Fruit fly (Drosophila melanogaster) whole organism, embryonic: Measurements from ENCODE around the gene CG5849.

ENCODE experiments used
- B-H1 ChIP-seq: fragments of 200-800 bp; sonication (Bioruptor generic); IDR thresholded peaks from 3 replicates; pipeline ENCODE4 v1.3.6; 2022; ENCODE audit warnings: missing biosample characterization, missing genetic modification characterization
- CG14014 ChIP-seq: fragments of 200-800 bp; sonication (Bioruptor generic); IDR thresholded peaks from 2 replicates; pipeline ENCODE4 v1.3.6; 2022; ENCODE audit warnings: missing biosample characterization, missing genetic modification characterization
- CG14710 ChIP-seq: fragments of 200-800 bp; sonication (Bioruptor generic); optimal IDR thresholded peaks from 3 replicates; lab custom pipeline; 2019; ENCODE audit warnings: missing biosample characterization, mild to moderate bottlenecking, missing genetic modification characterization, moderate library complexity
- CG15514 ChIP-seq: fragments of 200-800 bp; sonication (Bioruptor generic); optimal IDR thresholded peaks from 3 replicates; lab custom pipeline; 2017; ENCODE audit warnings: missing biosample characterization, missing genetic modification characterization, mild to moderate bottlenecking, moderate library complexity, missing genetic modification reagents
- CG16863 ChIP-seq: fragments of 200-800 bp; sonication (Bioruptor generic); optimal IDR thresholded peaks from 3 replicates; lab custom pipeline; 2016; ENCODE audit warnings: missing biosample characterization, missing genetic modification characterization
- CG17361 ChIP-seq: fragments of 200-800 bp; sonication (Bioruptor generic); IDR thresholded peaks from 3 replicates; pipeline ENCODE4 v1.3.6; 2022; ENCODE audit warnings: missing biosample characterization, missing genetic modification characterization
- CG18764 ChIP-seq: fragments of 200-800 bp; sonication (Bioruptor generic); optimal IDR thresholded peaks from 3 replicates; lab custom pipeline; 2016; ENCODE audit warnings: missing biosample characterization, missing genetic modification characterization
- CG2678 ChIP-seq: fragments of 200-800 bp; sonication (Bioruptor generic); optimal IDR thresholded peaks from 3 replicates; lab custom pipeline; 2019; ENCODE audit warnings: missing biosample characterization, mild to moderate bottlenecking, missing genetic modification characterization, moderate library complexity
- CG32532 ChIP-seq: fragments of 200-800 bp; sonication (Bioruptor generic); IDR thresholded peaks from 2 replicates; pipeline ENCODE4 v1.3.6; 2022; ENCODE audit warnings: missing biosample characterization, missing genetic modification characterization
- CG32772 ChIP-seq: fragments of 200-800 bp; sonication (Bioruptor generic); IDR thresholded peaks from 2 replicates; pipeline ENCODE4 v1.3.6; 2022; ENCODE audit warnings: missing biosample characterization, missing genetic modification characterization
- CG3281 ChIP-seq: fragments of 200-800 bp; sonication (Bioruptor generic); optimal IDR thresholded peaks from 3 replicates; lab custom pipeline; 2017; ENCODE audit warnings: missing biosample characterization, mild to moderate bottlenecking, missing genetic modification characterization
- CG34376 ChIP-seq: fragments of 200-800 bp; sonication (Bioruptor generic); optimal IDR thresholded peaks from 2 replicates; lab custom pipeline; 2018; ENCODE audit warnings: missing biosample characterization, mild to moderate bottlenecking, missing genetic modification characterization
- CG34422 ChIP-seq: fragments of 200-800 bp; sonication (Bioruptor generic); IDR thresholded peaks from 3 replicates; pipeline ENCODE4 v1.3.6; 2022; ENCODE audit warnings: missing biosample characterization, missing genetic modification characterization
- CG42726 ChIP-seq: fragments of 200-800 bp; sonication (Bioruptor generic); IDR thresholded peaks from 2 replicates; pipeline ENCODE4 v1.3.6; 2022; ENCODE audit warnings: missing biosample characterization, missing genetic modification characterization; ENCODE audit not compliant: partially characterized antibody
- CG5180 ChIP-seq: fragments of 200-800 bp; sonication (Bioruptor generic); optimal IDR thresholded peaks from 3 replicates; lab custom pipeline; 2017; ENCODE audit warnings: missing biosample characterization, missing genetic modification characterization, mild to moderate bottlenecking, moderate library complexity, missing genetic modification reagents
- CG6254 ChIP-seq: fragments of 200-800 bp; sonication (Bioruptor generic); optimal IDR thresholded peaks from 3 replicates; lab custom pipeline; 2017; ENCODE audit warnings: mild to moderate bottlenecking, missing biosample characterization, missing genetic modification reagents, missing genetic modification characterization
- CG7928 ChIP-seq: fragments of 200-800 bp; sonication (Bioruptor generic); optimal IDR thresholded peaks from 2 replicates; lab custom pipeline; 2017; ENCODE audit warnings: missing biosample characterization, mild to moderate bottlenecking, missing genetic modification characterization
- CG9797 ChIP-seq: fragments of 200-800 bp; sonication (Bioruptor generic); optimal IDR thresholded peaks from 3 replicates; lab custom pipeline; 2018; ENCODE audit warnings: missing biosample characterization, mild to moderate bottlenecking, missing genetic modification characterization
- CG9817 ChIP-seq: fragments of 200-800 bp; sonication (Bioruptor generic); optimal IDR thresholded peaks from 2 replicates; lab custom pipeline; 2018; ENCODE audit warnings: missing biosample characterization, mild to moderate bottlenecking, missing genetic modification characterization, moderate library complexity
- CG9876 ChIP-seq: fragments of 200-800 bp; sonication (Bioruptor generic); optimal IDR thresholded peaks from 2 replicates; lab custom pipeline; 2016; ENCODE audit warnings: missing biosample characterization, missing genetic modification characterization
- Camta ChIP-seq: fragments of 200-800 bp; sonication (Bioruptor generic); optimal IDR thresholded peaks from 2 replicates; lab custom pipeline; 2016; ENCODE audit warnings: missing biosample characterization, missing genetic modification characterization
- CkIIα-i1 ChIP-seq: fragments of 200-800 bp; sonication (Bioruptor generic); IDR thresholded peaks from 2 replicates; pipeline ENCODE4 v1.3.6; 2022; ENCODE audit warnings: missing biosample characterization, missing genetic modification characterization
- D ChIP-seq, 2 experiments: fragments of 200-800 bp in 1 of 2; fragments of >200 bp in 1 of 2; sonication (Bioruptor generic) in 1 of 2; optimal IDR thresholded peaks; 2 replicates in 1 of 2; 3 replicates in 1 of 2; lab custom pipeline; 2017; ENCODE audit warnings: mild to moderate bottlenecking in 1 of 2, missing biosample characterization in 1 of 2, missing genetic modification characterization in 1 of 2, missing genetic modification reagents in 1 of 2
- D19B ChIP-seq: fragments of 200-800 bp; sonication (Bioruptor generic); optimal IDR thresholded peaks from 2 replicates; lab custom pipeline; 2017; ENCODE audit warnings: missing biosample characterization, mild to moderate bottlenecking, missing genetic modification characterization
- H2.0 ChIP-seq: fragments of 200-800 bp; sonication (Bioruptor generic); IDR thresholded peaks from 2 replicates; pipeline ENCODE4 v1.3.6; 2022; ENCODE audit warnings: missing biosample characterization, missing genetic modification characterization
- HLHmδ ChIP-seq: fragments of 200-800 bp; sonication (Bioruptor generic); optimal IDR thresholded peaks from 2 replicates; lab custom pipeline; 2018; ENCODE audit warnings: missing biosample characterization, mild to moderate bottlenecking, missing genetic modification characterization, moderate library complexity
- Hr39 ChIP-seq: fragments of >200 bp; optimal IDR thresholded peaks from 2 replicates; lab custom pipeline; 2017
- Lhr ChIP-seq: fragments of 200-800 bp; sonication (Bioruptor generic); optimal IDR thresholded peaks from 3 replicates; lab custom pipeline; 2017; ENCODE audit warnings: mild to moderate bottlenecking, missing biosample characterization, missing genetic modification reagents, missing genetic modification characterization
- Six4 ChIP-seq: fragments of 200-800 bp; sonication (Bioruptor generic); optimal IDR thresholded peaks from 2 replicates; lab custom pipeline; 2016; ENCODE audit warnings: missing biosample characterization, missing genetic modification characterization
- Trl ChIP-seq, 3 experiments: fragments of >200 bp in 2 of 3; fragments of 200-800 bp in 1 of 3; sonication (Bioruptor generic) in 1 of 3; optimal IDR thresholded peaks; 2 replicates in 1 of 3; 3 replicates in 2 of 3; lab custom pipeline; 2016 to 2017; ENCODE audit warnings: missing biosample characterization in 1 of 3, missing genetic modification characterization in 1 of 3
- ato ChIP-seq: fragments of 200-800 bp; sonication (Bioruptor generic); IDR thresholded peaks from 2 replicates; pipeline ENCODE4 v1.3.6; 2022; ENCODE audit warnings: missing biosample characterization, missing genetic modification characterization; ENCODE audit not compliant: partially characterized antibody
- bab2 ChIP-seq: fragments of 200-800 bp; sonication (Bioruptor generic); optimal IDR thresholded peaks from 2 replicates; lab custom pipeline; 2016; ENCODE audit warnings: missing biosample characterization, missing genetic modification characterization
- croc ChIP-seq: fragments of 200-800 bp; sonication (Bioruptor generic); conservative IDR thresholded peaks from 3 replicates; pipeline ENCODE4 v1.3.6; 2022; ENCODE audit warnings: missing biosample characterization, missing genetic modification characterization
- ftz-f1 ChIP-seq: fragments of 200-800 bp; sonication (Bioruptor generic); optimal IDR thresholded peaks from 2 replicates; lab custom pipeline; 2016; ENCODE audit warnings: missing biosample characterization, missing genetic modification characterization
- gsb-n ChIP-seq: fragments of 200-800 bp; sonication (Bioruptor generic); optimal IDR thresholded peaks from 3 replicates; lab custom pipeline; 2018; ENCODE audit warnings: missing biosample characterization, mild to moderate bottlenecking, missing genetic modification characterization
- hbn ChIP-seq: fragments of 200-800 bp; sonication (Bioruptor generic); IDR thresholded peaks from 2 replicates; pipeline ENCODE4 v1.3.6; 2022; ENCODE audit warnings: missing biosample characterization, missing genetic modification characterization; ENCODE audit not compliant: partially characterized antibody
- hth ChIP-seq: fragments of >200 bp; optimal IDR thresholded peaks from 2 replicates; lab custom pipeline; 2017; ENCODE audit warnings: inconsistent platforms
- jing ChIP-seq: fragments of 200-800 bp; sonication (Bioruptor generic); optimal IDR thresholded peaks from 2 replicates; lab custom pipeline; 2018; ENCODE audit warnings: missing biosample characterization, mild to moderate bottlenecking, missing genetic modification characterization
- luna ChIP-seq: fragments of 200-800 bp; sonication (Bioruptor generic); optimal IDR thresholded peaks from 2 replicates; lab custom pipeline; 2016; ENCODE audit warnings: missing biosample characterization, missing genetic modification characterization
- mirr ChIP-seq: fragments of 200-800 bp; sonication (Bioruptor generic); optimal IDR thresholded peaks from 3 replicates; lab custom pipeline; 2018; ENCODE audit warnings: missing biosample characterization, mild to moderate bottlenecking, missing genetic modification characterization
- pb ChIP-seq: fragments of 200-800 bp; sonication (Bioruptor generic); optimal IDR thresholded peaks from 3 replicates; lab custom pipeline; 2016; ENCODE audit warnings: missing biosample characterization, missing genetic modification characterization
- sc ChIP-seq, 3 experiments: fragments of >200 bp in 2 of 3; fragments of 200-800 bp in 1 of 3; sonication (Bioruptor generic) in 1 of 3; optimal IDR thresholded peaks; 2 replicates in 2 of 3; 3 replicates in 1 of 3; lab custom pipeline; 2017; ENCODE audit warnings: mild to moderate bottlenecking in 1 of 3, missing biosample characterization in 1 of 3, missing genetic modification characterization in 1 of 3, missing genetic modification reagents in 1 of 3
- scrt ChIP-seq: fragments of 200-800 bp; sonication (Bioruptor generic); optimal IDR thresholded peaks from 2 replicates; lab custom pipeline; 2018; ENCODE audit warnings: missing biosample characterization, mild to moderate bottlenecking, missing genetic modification characterization, moderate library complexity
- sens-2 ChIP-seq: fragments of 200-800 bp; sonication (Bioruptor generic); IDR thresholded peaks from 2 replicates; pipeline ENCODE4 v1.3.6; 2022; ENCODE audit warnings: missing biosample characterization, missing genetic modification characterization
- seq ChIP-seq: fragments of 200-800 bp; sonication (Bioruptor generic); IDR thresholded peaks from 2 replicates; pipeline ENCODE4 v1.3.6; 2022; ENCODE audit warnings: missing biosample characterization, missing genetic modification characterization
- so ChIP-seq: fragments of 200-800 bp; sonication (Bioruptor generic); IDR thresholded peaks from 3 replicates; pipeline ENCODE4 v1.3.6; 2022; ENCODE audit warnings: missing biosample characterization, missing genetic modification characterization
- vfl ChIP-seq: fragments of 200-800 bp; sonication (Bioruptor generic); optimal IDR thresholded peaks from 2 replicates; lab custom pipeline; 2016; ENCODE audit warnings: missing biosample characterization, missing genetic modification characterization
- vvl ChIP-seq: fragments of 200-800 bp; sonication (Bioruptor generic); IDR thresholded peaks from 2 replicates; pipeline ENCODE4 v1.3.6; 2022; ENCODE audit warnings: missing biosample characterization, missing genetic modification characterization
- wdn ChIP-seq: fragments of 200-800 bp; sonication (Bioruptor generic); IDR thresholded peaks from 2 replicates; pipeline ENCODE4 v1.3.6; 2022; ENCODE audit warnings: missing biosample characterization, missing genetic modification characterization

The CG5849 gene

DNA sequence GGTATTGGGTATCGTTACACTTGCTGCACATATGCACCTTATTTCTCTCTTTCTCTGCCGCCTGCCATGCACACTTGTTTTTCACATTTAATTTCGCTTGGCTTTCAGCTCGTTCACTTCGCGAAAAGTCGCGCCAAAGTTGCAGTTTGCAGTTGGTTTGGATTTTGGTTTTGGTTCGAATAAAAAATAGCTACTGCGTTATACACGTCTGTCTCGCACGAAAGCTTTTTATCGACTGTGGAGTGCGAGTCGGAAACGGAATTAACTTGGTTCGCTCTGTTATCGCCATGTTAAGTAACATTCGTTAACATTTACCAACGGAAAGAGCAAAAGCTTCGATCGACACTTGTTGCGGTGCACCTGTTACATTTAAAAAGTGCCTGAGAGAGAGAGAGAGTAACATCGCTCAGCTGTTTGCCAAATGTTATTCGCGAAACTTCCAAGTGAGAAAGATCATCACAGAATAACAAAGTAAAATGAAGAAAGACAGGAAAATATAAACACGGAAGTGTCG, 20.4 kb upstream of the CG5849 start, which contains the start of gene CG31176 (continued):
- TF ChIP-seq ato (0 out of 2 replicates have a peak, but pooled peaks have one; percentile 23), wdn (GFP tag; lab: Robert Waterston, UW) (no peak), CG34422 (GFP tag; lab: Robert Waterston, UW) (no peak), CG3281 (GFP tag; lab: Kevin White, UChicago) (no peak), CG32532 (no peak), CG15514 (no peak), H2.0 (GFP tag; lab: Robert Waterston, UW) (no peak), croc (GFP tag; lab: Robert Waterston, UW) (no peak), hbn (GFP tag; lab: Robert Waterston, UW) (no peak), seq (no peak), CG9876 (GFP tag; lab: Kevin White, UChicago) (no peak), sc (optimal IDR thresholded peaks at IDR 0.05; lab: Kevin White, UChicago) (no peak), sc (GFP tag; optimal IDR thresholded peaks at IDR 0.05; lab: Kevin White, UChicago) (no peak), gsb-n (tag; lab: Kevin White, UChicago) (no peak), CG34376 (peak; percentile 11), so (GFP tag; lab: Robert Waterston, UW) (no peak), Trl (optimal IDR thresholded peaks at IDR 0.05; lab: Kevin White, UChicago) (peak in 1 of 2 experiments; percentile 52), Trl (GFP tag; optimal IDR thresholded peaks at IDR 0.05; lab: Kevin White, UChicago) (no peak), Hr39 (lab: Kevin White, UChicago) (no peak), CG7928 (GFP tag; lab: Kevin White, UChicago) (no peak), sens-2 (GFP tag; lab: Robert Waterston, UW) (no peak), luna (GFP tag; lab: Kevin White, UChicago) (no peak), hth (lab: Kevin White, UChicago) (no peak), CG18764 (GFP tag; lab: Kevin White, UChicago) (no peak), pb (GFP tag; lab: Kevin White, UChicago) (no peak), CG32772 (no peak), HLHmδ (no peak), CG5180 (GFP tag; lab: Kevin White, UChicago) (peak; percentile 87), Six4 (GFP tag; lab: Kevin White, UChicago) (no peak), CG42726 (GFP tag; lab: Robert Waterston, UW) (no peak), vvl (GFP tag; lab: Robert Waterston, UW) (peak; percentile 31; the same call in 1 of the 2 replicates), CG2678 (tag; lab: Kevin White, UChicago) (no peak), CG14710 (tag; lab: Kevin White, UChicago) (no peak), CG6254 (GFP tag; lab: Kevin White, UChicago) (no peak), mirr (GFP tag; lab: Kevin White, UChicago) (no peak), CkIIα-i1 (GFP tag; lab: Robert Waterston, UW) (no peak), CG9817 (no peak), Camta (no peak), D19B (GFP tag; lab: Kevin White, UChicago) (no peak), D (optimal IDR thresholded peaks at IDR 0.05; lab: Kevin White, UChicago) (no peak), D (GFP tag; optimal IDR thresholded peaks at IDR 0.05; lab: Kevin White, UChicago) (peak; percentile 2), jing (GFP tag; lab: Kevin White, UChicago) (no peak), CG14014 (no peak), scrt (GFP tag; lab: Kevin White, UChicago) (peak; percentile 57), B-H1 (no peak), CG16863 (GFP tag; lab: Kevin White, UChicago) (no peak), bab2 (GFP tag; lab: Kevin White, UChicago) (no peak), vfl (GFP tag; lab: Kevin White, UChicago) (no peak), Lhr (GFP tag; lab: Kevin White, UChicago) (no peak), ftz-f1 (GFP tag; lab: Kevin White, UChicago) (no peak), CG9797 (GFP tag; lab: Kevin White, UChicago) (no peak), CG17361 (GFP tag; lab: Robert Waterston, UW) (no peak)
